Worm (Caenorhabditis elegans): ENCODE measurements around the gene F58H1.2.

ce11 chrV:11958343-11959291, 29.7 kb downstream of the F58H1.2 start, which contains the start of gene F58H1.5:
- TF ChIP-seq nhr-23 (tag; optimal IDR thresholded peaks at IDR 0.05) (no peak), mml-1 (tag; optimal IDR thresholded peaks at IDR 0.05) (no peak), nhr-67 (tag; optimal IDR thresholded peaks at IDR 0.05) (no peak), snpc-4 (tag; optimal IDR thresholded peaks at IDR 0.05) (no peak), nhr-11 (tag; optimal IDR thresholded peaks at IDR 0.05) (no peak), nhr-237 (tag; optimal IDR thresholded peaks at IDR 0.05) (no peak)

Measured in whole organism, L3 larva.